Fruit fly (Drosophila melanogaster) whole organism, embryonic: Measurements from ENCODE around the gene CG15019.

Experiments
- CG15011 ChIP-seq: fragments of 200-800 bp; sonication (Bioruptor generic); optimal IDR thresholded peaks from 3 replicates; lab custom pipeline; 2018; ENCODE audit warnings: missing biosample characterization, mild to moderate bottlenecking, missing genetic modification characterization
- bab2 ChIP-seq: fragments of 200-800 bp; sonication (Bioruptor generic); optimal IDR thresholded peaks from 2 replicates; lab custom pipeline; 2016; ENCODE audit warnings: missing biosample characterization, missing genetic modification characterization
- wdn ChIP-seq: fragments of 200-800 bp; sonication (Bioruptor generic); IDR thresholded peaks from 2 replicates; pipeline ENCODE4 v1.3.6; 2022; ENCODE audit warnings: missing biosample characterization, missing genetic modification characterization

- TF ChIP-seq CG15011 (GFP tag; lab: Kevin White, UChicago) = no peak
- TF ChIP-seq wdn (GFP tag; lab: Robert Waterston, UW) = no peak
- TF ChIP-seq bab2 (GFP tag; lab: Kevin White, UChicago) = no peak
Observed at dm6 chr3L:4395501-4396073, 10.3 kb downstream of the CG15019 start.
